Worm (Caenorhabditis elegans) whole organism, mixed stage, embryonic: ENCODE measurements around the gene lrr-1.

ENCODE experiments used
- nhr-12 ChIP-seq: fragments of 150-350 bp; optimal IDR thresholded peaks from 2 replicates; lab custom pipeline; 2014; ENCODE audit warnings: missing biosample characterization, missing genetic modification characterization
- nhr-237 ChIP-seq: fragments of 150-350 bp; optimal IDR thresholded peaks from 2 replicates; lab custom pipeline; 2014; ENCODE audit warnings: missing biosample characterization, missing genetic modification characterization
- snpc-4 ChIP-seq: fragments of 150-350 bp; optimal IDR thresholded peaks from 2 replicates; lab custom pipeline; 2014; ENCODE audit warnings: missing biosample characterization, missing genetic modification characterization
- ztf-11 ChIP-seq: fragments of 150-350 bp; optimal IDR thresholded peaks from 2 replicates; lab custom pipeline; 2014; ENCODE audit warnings: missing biosample characterization, missing genetic modification characterization

DNA sequence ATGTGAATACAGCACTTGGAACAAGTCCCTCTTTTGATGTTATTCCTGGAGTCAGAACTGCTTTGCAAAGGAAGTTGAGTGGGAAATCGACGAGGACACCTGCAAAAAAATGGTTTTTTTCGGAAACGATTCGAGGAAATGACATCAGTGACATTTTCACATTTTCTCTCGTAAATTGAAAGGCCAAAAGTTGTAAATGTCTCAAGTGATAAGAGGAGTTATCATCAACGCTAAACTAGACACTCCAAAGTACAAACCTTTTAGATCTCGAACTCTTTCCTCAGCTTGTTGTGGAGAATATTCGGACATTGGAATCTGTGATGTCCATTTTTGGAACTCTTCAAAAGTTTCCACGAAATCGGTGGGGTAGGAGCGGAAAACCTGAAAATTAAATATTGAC, 48.0 kb upstream of the lrr-1 start:
- no peak for TF ChIP-seq nhr-237 (tag; lab: Kevin White, UChicago)
- no peak for TF ChIP-seq snpc-4 (tag; lab: Kevin White, UChicago)
- TF ChIP-seq ztf-11 (tag; lab: Kevin White, UChicago), result no peak
- no peak for TF ChIP-seq nhr-12 (tag; lab: Kevin White, UChicago)
